Worm (Caenorhabditis elegans) whole organism, L2 larva: ENCODE measurements around the gene ZK899.7.

Experiments
- alr-1 ChIP-seq: fragments of 150-350 bp; optimal IDR thresholded peaks from 2 replicates; lab custom pipeline; 2014; ENCODE audit warnings: missing biosample characterization, missing genetic modification characterization
- blmp-1 ChIP-seq: sonication (generic microtip); optimal IDR thresholded peaks from 2 replicates; lab custom pipeline; 2017; ENCODE audit warnings: missing genetic modification characterization, mild to moderate bottlenecking, missing compliant biosample characterization, antibody characterized with exemption, moderate library complexity; ENCODE audit not compliant: insufficient read depth
- crh-2 ChIP-seq: sonication (generic microtip); optimal IDR thresholded peaks from 2 replicates; lab custom pipeline; 2017; ENCODE audit warnings: missing biosample characterization, missing genetic modification characterization
- elt-1 ChIP-seq: fragments of 150-350 bp; optimal IDR thresholded peaks from 2 replicates; lab custom pipeline; 2014; ENCODE audit warnings: missing biosample characterization, missing genetic modification characterization
- elt-3 ChIP-seq: sonication (generic microtip); optimal IDR thresholded peaks from 2 replicates; lab custom pipeline; 2017; ENCODE audit warnings: missing biosample characterization, missing genetic modification characterization
- nhr-11 ChIP-seq: fragments of 150-350 bp; optimal IDR thresholded peaks from 2 replicates; lab custom pipeline; 2014; ENCODE audit warnings: missing biosample characterization, missing genetic modification characterization
- nhr-23 ChIP-seq: fragments of 150-350 bp; optimal IDR thresholded peaks from 2 replicates; lab custom pipeline; 2014; ENCODE audit warnings: missing biosample characterization, missing genetic modification reagents, missing genetic modification characterization
- skn-1 ChIP-seq: sonication (generic microtip); optimal IDR thresholded peaks from 2 replicates; lab custom pipeline; 2017; ENCODE audit warnings: missing biosample characterization, missing genetic modification characterization
- sma-9 ChIP-seq, 2 experiments: fragments of 150-350 bp in 1 of 2; sonication (generic microtip) in 1 of 2; optimal IDR thresholded peaks; 2 replicates each; lab custom pipeline; 2014 to 2016; ENCODE audit warnings: missing genetic modification characterization in 2 of 2, mild to moderate bottlenecking in 1 of 2, missing biosample characterization in 1 of 2, missing compliant biosample characterization in 1 of 2, missing genetic modification reagents in 1 of 2, moderate library complexity in 1 of 2
- unc-62 ChIP-seq: fragments of 150-350 bp; optimal IDR thresholded peaks from 2 replicates; lab custom pipeline; 2014; ENCODE audit warnings: missing biosample characterization, missing genetic modification reagents, missing genetic modification characterization
- ztf-11 ChIP-seq: sonication (generic microtip); optimal IDR thresholded peaks from 2 replicates; lab custom pipeline; 2017; ENCODE audit warnings: missing biosample characterization, missing genetic modification characterization

DNA sequence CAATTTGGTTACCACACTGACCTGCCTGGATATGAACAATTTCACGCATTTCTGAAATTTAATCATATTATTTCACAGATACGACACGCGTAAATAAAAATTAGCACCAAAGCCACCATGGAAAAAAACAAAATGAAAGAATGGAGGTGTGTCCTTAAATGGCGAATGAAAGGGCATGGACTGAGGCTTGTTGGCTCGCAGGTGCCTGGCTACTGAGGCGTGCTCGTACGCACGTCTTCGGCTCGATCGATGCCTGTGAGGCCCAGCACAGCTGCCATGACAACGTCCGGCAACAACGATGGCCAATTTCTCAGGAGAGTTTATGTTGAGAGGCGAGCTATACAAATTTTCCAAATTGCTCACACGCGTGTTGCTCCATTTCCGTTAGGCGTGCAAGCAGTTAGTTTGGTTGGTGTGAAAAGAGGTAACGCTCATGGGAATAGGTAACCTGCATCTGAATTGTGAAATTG is 12.4 kb downstream of the ZK899.7 start, which contains the start of gene tbb-4:
- TF ChIP-seq skn-1 (tag; lab: Kevin White, UChicago), result no peak
- TF ChIP-seq blmp-1 (tag; lab: Kevin White, UChicago), result no peak
- TF ChIP-seq nhr-11 (tag; lab: Kevin White, UChicago), result no peak
- no peak for TF ChIP-seq ztf-11 (tag; lab: Kevin White, UChicago)
- TF ChIP-seq sma-9 (GFP tag; optimal IDR thresholded peaks at IDR 0.05; lab: Kevin White, UChicago), result no peak
- TF ChIP-seq sma-9 (tag; optimal IDR thresholded peaks at IDR 0.05; lab: Kevin White, UChicago), result no peak
- TF ChIP-seq nhr-23 (tag; lab: Kevin White, UChicago), result no peak
- TF ChIP-seq elt-3 (tag; lab: Kevin White, UChicago), result no peak
- no peak for TF ChIP-seq alr-1 (tag; lab: Kevin White, UChicago)
- TF ChIP-seq crh-2 (tag; lab: Kevin White, UChicago), result no peak
- TF ChIP-seq unc-62, result no peak
- TF ChIP-seq elt-1 (tag; lab: Kevin White, UChicago), result no peak
